Fruit fly (Drosophila melanogaster): ENCODE measurements around the gene CG44198.

The CG44198 gene

dm6 chr2L:13165802-13166347, 46.9 kb upstream of the CG44198 start, which contains the start of gene DnaJ-H (continued):
- TF ChIP-seq CG15269 (tag; optimal IDR thresholded peaks at IDR 0.05) (no peak), pb (GFP tag; optimal IDR thresholded peaks at IDR 0.05) (no peak), CG16813 (GFP tag; IDR thresholded peaks at IDR 0.05; ENCODE audit: partially characterized antibody) (no peak), CG15073 (GFP tag; optimal IDR thresholded peaks at IDR 0.05) (no peak), zen2 (GFP tag; IDR thresholded peaks at IDR 0.05; ENCODE audit: partially characterized antibody) (no peak; the same call in 2 of the 3 replicates), CG18599 (GFP tag; optimal IDR thresholded peaks at IDR 0.05) (no peak), fd102C (GFP tag; optimal IDR thresholded peaks at IDR 0.05) (no peak), CG42726 (GFP tag; IDR thresholded peaks at IDR 0.05; ENCODE audit: partially characterized antibody) (no peak), CG6683 (GFP tag; optimal IDR thresholded peaks at IDR 0.05) (no peak), hkb (optimal IDR thresholded peaks at IDR 0.05) (no peak), hkb (GFP tag; IDR thresholded peaks at IDR 0.05) (peak; percentile 17; the same call in 1 of the 2 replicates), pum (GFP tag; optimal IDR thresholded peaks at IDR 0.05) (no peak), Xbp1 (GFP tag; optimal IDR thresholded peaks at IDR 0.05) (no peak), slou (GFP tag; optimal IDR thresholded peaks at IDR 0.05) (no peak), CG11695 (GFP tag; IDR thresholded peaks at IDR 0.05) (no peak), CG11504 (tag; optimal IDR thresholded peaks at IDR 0.05) (no peak), CG3847 (GFP tag; IDR thresholded peaks at IDR 0.05) (no peak), Sin3A (optimal IDR thresholded peaks at IDR 0.05) (peak; percentile 37), CG15696 (tag; optimal IDR thresholded peaks at IDR 0.05) (no peak), Bgb (GFP tag; IDR thresholded peaks at IDR 0.05; ENCODE audit: partially characterized antibody) (no peak), ttk (GFP tag; IDR thresholded peaks at IDR 0.05) (no peak), repo (GFP tag; optimal IDR thresholded peaks at IDR 0.05) (no peak), GATAe (GFP tag; conservative IDR thresholded peaks at IDR 0.05) (no peak), Bteb2 (GFP tag; optimal IDR thresholded peaks at IDR 0.05) (no peak), CG4730 (GFP tag; IDR thresholded peaks at IDR 0.05) (no peak), CG12942 (GFP tag; optimal IDR thresholded peaks at IDR 0.05) (no peak), fd64A (GFP tag; optimal IDR thresholded peaks at IDR 0.05) (no peak), btn (GFP tag; optimal IDR thresholded peaks at IDR 0.05) (no peak), CG17385 (GFP tag; optimal IDR thresholded peaks at IDR 0.05) (peak; percentile 99), aop (GFP tag; IDR thresholded peaks at IDR 0.05) (no peak), ash1 (GFP tag; optimal IDR thresholded peaks at IDR 0.05) (no peak), YL-1 (GFP tag; optimal IDR thresholded peaks at IDR 0.05) (peak; percentile 16), CG16863 (GFP tag; optimal IDR thresholded peaks at IDR 0.05) (no peak), Fer2 (tag; optimal IDR thresholded peaks at IDR 0.05) (no peak), Sry-δ (GFP tag; optimal IDR thresholded peaks at IDR 0.05) (no peak), CG2116 (GFP tag; optimal IDR thresholded peaks at IDR 0.05) (no peak), CkIIα-i1 (GFP tag; IDR thresholded peaks at IDR 0.05) (no peak), gro (GFP tag; optimal IDR thresholded peaks at IDR 0.05) (no peak), CG17359 (tag; optimal IDR thresholded peaks at IDR 0.05) (no peak), phol (tag; optimal IDR thresholded peaks at IDR 0.05) (no peak), CG2889 (GFP tag; IDR thresholded peaks at IDR 0.05) (no peak), CG13775 (GFP tag; optimal IDR thresholded peaks at IDR 0.05) (no peak), ara (GFP tag; IDR thresholded peaks at IDR 0.05) (no peak), CG6854 (GFP tag; optimal IDR thresholded peaks at IDR 0.05) (no peak), bbx (GFP tag; IDR thresholded peaks at IDR 0.05; ENCODE audit: partially characterized antibody) (peak; percentile 1; the same call in 1 of the 2 replicates), CG34376 (GFP tag; optimal IDR thresholded peaks at IDR 0.05) (peak; percentile 10), CG18764 (GFP tag; optimal IDR thresholded peaks at IDR 0.05) (no peak), Max (GFP tag; optimal IDR thresholded peaks at IDR 0.05) (peak; percentile 1), Dll (GFP tag; IDR thresholded peaks at IDR 0.05; ENCODE audit: partially characterized antibody) (0 out of 4 replicates have a peak, but pooled peaks have one; percentile 42), wor (GFP tag; IDR thresholded peaks at IDR 0.05) (no peak), CG3407 (GFP tag; optimal IDR thresholded peaks at IDR 0.05) (no peak)
